Fruit fly (Drosophila melanogaster): ENCODE results near the gene CSN1a.
"Not testable (repeated sequence)": the region's sequence is repeated elsewhere in the genome, so short reads cannot be mapped to it uniquely, and the experiment has no call there.

- not testable (repeated sequence) for TF ChIP-seq ara (GFP tag; IDR thresholded peaks at IDR 0.05); CG5245 (GFP tag; optimal IDR thresholded peaks at IDR 0.05); slbo (GFP tag; IDR thresholded peaks at IDR 0.05); dysf (GFP tag; IDR thresholded peaks at IDR 0.05); lab (GFP tag; optimal IDR thresholded peaks at IDR 0.05); CG1832 (GFP tag; optimal IDR thresholded peaks at IDR 0.05); CG12942 (GFP tag; optimal IDR thresholded peaks at IDR 0.05); CG12769 (tag; optimal IDR thresholded peaks at IDR 0.05)
Observed at dm6 chr2L:14742893-14743292, 19.7 kb upstream of the CSN1a start, which contains the start of gene CG34166.
